Worm (Caenorhabditis elegans): ENCODE data around the gene T02E9.5.
A peak's percentile ranks its signal among the peaks of the same experiment; 100 is the strongest.

The T02E9.5 gene

DNA sequence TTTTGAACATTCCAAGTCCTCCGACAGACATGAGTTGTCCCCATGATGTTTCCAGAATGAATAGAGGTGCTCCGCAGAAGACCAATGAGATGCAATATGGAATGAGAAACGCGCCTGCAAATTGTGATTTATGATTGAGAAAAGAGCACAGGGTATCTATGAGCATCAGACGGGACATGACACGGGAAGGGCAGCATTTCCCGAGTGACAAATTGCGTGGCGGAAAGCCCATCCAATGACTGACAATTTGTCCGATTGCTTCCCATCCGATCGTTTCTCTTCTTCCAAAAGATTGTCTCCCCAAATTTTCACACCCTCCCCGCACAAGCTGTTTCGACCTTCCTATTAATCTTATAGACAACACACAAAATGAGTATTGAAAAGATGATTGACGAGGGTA is 34.3 kb upstream of the T02E9.5 start:
- TF ChIP-seq zag-1 (tag; optimal IDR thresholded peaks at IDR 0.05) = no peak
- TF ChIP-seq unc-39 (tag; optimal IDR thresholded peaks at IDR 0.05) = no peak
- no peak for TF ChIP-seq ZK546.5 (tag; optimal IDR thresholded peaks at IDR 0.05)
- no peak for TF ChIP-seq R02D3.7 (tag; optimal IDR thresholded peaks at IDR 0.05)
- TF ChIP-seq tbx-2 (tag; optimal IDR thresholded peaks at IDR 0.05) = no peak
- peak; percentile 33 for TF ChIP-seq nfya-1 (tag; optimal IDR thresholded peaks at IDR 0.05; ENCODE audit: insufficient read depth)
- TF ChIP-seq elt-1 (tag; optimal IDR thresholded peaks at IDR 0.05) = no peak
- no peak for TF ChIP-seq ceh-82 (tag; optimal IDR thresholded peaks at IDR 0.05)

DNA sequence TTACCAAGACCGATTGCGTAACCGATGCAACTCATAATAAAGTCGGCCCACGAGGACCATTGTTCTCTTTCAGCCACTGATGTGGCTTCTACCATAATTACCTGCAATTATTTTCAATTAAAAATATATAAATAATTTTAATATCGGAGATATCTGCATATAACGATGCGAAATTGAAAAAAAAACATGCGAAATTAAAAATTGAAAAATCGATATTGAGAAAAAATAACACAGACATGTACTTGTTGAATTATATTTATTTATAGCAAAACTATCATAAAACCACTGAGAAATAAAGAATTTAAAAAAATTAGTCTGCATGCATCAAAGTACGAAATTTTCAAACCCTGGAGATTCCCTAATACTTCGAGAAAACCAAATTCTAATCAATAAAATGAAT is 33.7 kb upstream of the T02E9.5 start, which contains the start of gene snf-11:
snf-11 (minus strand) TSS at position 101 of the 400 bp plus-strand sequence.
- TF ChIP-seq daf-12 (tag; optimal IDR thresholded peaks at IDR 0.05) (no peak), elt-1 (tag; optimal IDR thresholded peaks at IDR 0.05) (no peak), sea-2 (GFP tag; optimal IDR thresholded peaks at IDR 0.05) (no peak), lsy-12 (tag; optimal IDR thresholded peaks at IDR 0.05) (no peak), eor-1 (tag; optimal IDR thresholded peaks at IDR 0.05) (no peak), ceh-82 (tag; optimal IDR thresholded peaks at IDR 0.05) (no peak), unc-39 (tag; optimal IDR thresholded peaks at IDR 0.05) (no peak), nhr-76 (tag; optimal IDR thresholded peaks at IDR 0.05) (no peak), skn-1 (tag; optimal IDR thresholded peaks at IDR 0.05) (no peak), ceh-16 (tag; optimal IDR thresholded peaks at IDR 0.05) (no peak), nhr-25 (tag; optimal IDR thresholded peaks at IDR 0.05) (no peak), ztf-4 (tag; optimal IDR thresholded peaks at IDR 0.05) (no peak), nhr-237 (tag; optimal IDR thresholded peaks at IDR 0.05) (no peak), elt-2 (tag; optimal IDR thresholded peaks at IDR 0.05) (no peak), pqm-1 (tag; optimal IDR thresholded peaks at IDR 0.05) (no peak), fkh-10 (GFP tag; optimal IDR thresholded peaks at IDR 0.05) (no peak), nhr-67 (tag; optimal IDR thresholded peaks at IDR 0.05) (no peak), ztf-11 (tag; optimal IDR thresholded peaks at IDR 0.05) (no peak), nhr-11 (tag; optimal IDR thresholded peaks at IDR 0.05) (no peak), egl-5 (tag; optimal IDR thresholded peaks at IDR 0.05) (no peak)

DNA sequence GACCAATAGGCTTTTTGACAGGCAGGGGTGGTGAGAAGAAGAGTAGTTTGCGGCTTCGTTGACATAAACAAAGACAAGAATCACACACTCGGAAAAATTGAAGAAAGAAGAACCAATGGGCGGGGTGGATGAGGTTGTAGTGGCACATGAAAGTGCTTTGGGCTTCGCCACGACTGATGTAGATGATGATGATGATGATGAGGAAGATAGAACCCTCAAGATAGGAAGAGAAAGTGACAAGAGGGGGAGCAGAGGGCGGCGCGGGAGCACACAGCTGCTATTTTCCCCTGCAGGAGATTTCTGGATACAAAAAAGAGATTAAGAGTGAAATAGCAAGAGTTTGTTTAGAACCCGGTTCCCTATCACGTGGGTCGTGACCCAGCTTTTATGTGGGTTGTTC is 33.1 kb upstream of the T02E9.5 start:
- TF ChIP-seq ZK546.5 (tag; optimal IDR thresholded peaks at IDR 0.05) (no peak), lin-39 (tag; optimal IDR thresholded peaks at IDR 0.05) (peak; percentile 51), ceh-28 (tag; optimal IDR thresholded peaks at IDR 0.05) (no peak), nfya-1 (tag; optimal IDR thresholded peaks at IDR 0.05; ENCODE audit: insufficient read depth) (peak; percentile 51), pha-4 (tag; optimal IDR thresholded peaks at IDR 0.05) (no peak)

DNA sequence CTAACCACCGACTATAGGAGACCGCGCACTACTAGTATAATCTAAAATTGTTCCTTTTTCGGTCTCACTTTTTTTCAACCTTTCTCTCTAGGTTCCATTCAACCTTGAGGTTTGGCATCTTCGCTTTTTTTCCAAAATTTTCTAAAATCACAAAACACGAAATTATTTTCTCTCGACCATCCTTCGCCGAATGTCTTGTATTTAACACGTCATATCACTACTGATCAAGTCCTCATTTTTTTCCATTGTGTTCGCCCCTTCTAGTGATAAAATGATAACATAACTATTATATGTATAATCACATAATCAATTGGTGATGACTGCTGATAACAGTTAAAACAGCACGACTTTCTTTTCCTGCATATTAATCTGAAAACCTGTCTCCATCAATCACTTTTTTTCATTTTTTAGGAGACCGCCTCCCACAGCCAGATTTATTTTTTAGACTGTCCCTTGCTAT is 31.0 kb upstream of the T02E9.5 start, which contains the start of gene T03F7.7:
T03F7.7 (plus strand) TSS at position 410 of the 460 bp plus-strand sequence.
- TF ChIP-seq elt-3 (tag; optimal IDR thresholded peaks at IDR 0.05) (peak in 1 of 3 experiments; percentile 67), pqm-1 (tag; optimal IDR thresholded peaks at IDR 0.05) (peak; percentile 36), elt-2 (tag; optimal IDR thresholded peaks at IDR 0.05) (peak; percentile 97), ceh-28 (tag; optimal IDR thresholded peaks at IDR 0.05) (no peak), mml-1 (tag; optimal IDR thresholded peaks at IDR 0.05) (no peak), ceh-82 (tag; optimal IDR thresholded peaks at IDR 0.05) (no peak)

DNA sequence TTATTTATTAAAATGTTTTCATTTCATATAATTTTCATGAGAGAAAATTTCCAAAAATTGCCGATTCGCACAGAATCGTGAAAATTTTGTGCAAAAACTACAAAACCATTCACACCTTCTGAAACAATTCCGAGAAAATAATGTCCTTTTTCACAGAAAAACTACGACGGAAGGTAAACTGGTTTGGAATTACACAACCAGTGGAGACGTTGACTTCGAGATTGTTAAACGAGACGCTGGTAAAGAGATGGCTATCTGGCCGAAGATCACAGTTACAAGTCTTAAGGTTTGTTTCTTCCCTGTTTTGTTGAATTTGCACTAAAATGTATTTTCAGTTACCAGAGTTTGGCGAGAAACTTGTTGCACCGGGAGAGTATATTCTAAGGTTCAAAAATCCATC is 29.1 kb upstream of the T02E9.5 start:
- no peak for TF ChIP-seq hmg-11 (tag; optimal IDR thresholded peaks at IDR 0.05)

DNA sequence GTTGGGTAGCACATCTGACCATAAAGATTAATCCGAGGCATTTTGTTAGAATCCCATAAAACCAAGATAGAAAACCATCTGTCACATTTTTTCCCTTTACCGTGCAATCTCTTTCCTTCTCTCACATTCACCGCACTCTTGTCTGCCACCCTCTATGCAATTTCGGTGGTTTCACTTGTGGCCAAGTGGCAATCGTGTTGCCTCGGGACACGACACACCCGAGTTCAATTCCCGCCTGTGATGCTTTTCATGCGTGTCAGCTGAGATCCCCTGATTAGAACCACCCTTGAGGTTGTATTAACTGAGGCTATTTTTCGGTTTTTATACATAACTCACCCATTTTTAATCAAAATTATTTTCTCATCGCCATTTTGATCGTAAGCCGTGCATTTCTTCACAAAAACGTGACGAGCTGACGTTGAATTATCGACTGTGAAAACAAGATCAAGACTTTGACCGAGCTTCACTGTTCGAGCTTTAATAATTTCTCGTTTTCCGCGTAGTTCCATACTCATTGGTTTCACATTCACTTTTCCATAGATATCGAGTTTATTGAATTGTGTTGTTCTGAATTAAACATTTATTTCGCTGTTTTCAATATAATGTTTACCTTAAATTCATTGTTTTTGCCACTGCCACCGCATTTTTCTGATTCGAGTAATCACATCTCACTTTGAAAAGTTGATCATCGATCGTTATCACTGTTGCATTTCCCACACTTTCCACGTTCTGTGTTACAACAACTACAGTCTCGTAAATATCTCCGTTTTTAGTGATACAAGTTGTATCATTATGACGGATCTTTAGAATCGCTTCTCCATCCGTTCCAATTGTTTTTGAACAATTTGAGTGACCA is 27.8 kb upstream of the T02E9.5 start:
- TF ChIP-seq nhr-12 (tag; optimal IDR thresholded peaks at IDR 0.05) (no peak), fkh-2 (tag; optimal IDR thresholded peaks at IDR 0.05) (no peak), jun-1 (tag; optimal IDR thresholded peaks at IDR 0.05) (peak; percentile 55), ceh-16 (tag; optimal IDR thresholded peaks at IDR 0.05) (no peak), ZK546.5 (tag; optimal IDR thresholded peaks at IDR 0.05) (no peak), unc-62 (GFP tag; optimal IDR thresholded peaks at IDR 0.05) (peak; percentile 75), elt-2 (tag; optimal IDR thresholded peaks at IDR 0.05) (peak; percentile 77), nhr-11 (tag; optimal IDR thresholded peaks at IDR 0.05) (no peak), snpc-4 (tag; optimal IDR thresholded peaks at IDR 0.05) (peak; percentile 40), elt-3 (tag; optimal IDR thresholded peaks at IDR 0.05) (peak in 1 of 3 experiments; percentile 64), nfya-1 (tag; optimal IDR thresholded peaks at IDR 0.05; ENCODE audit: insufficient read depth) (peak; percentile 53), eor-1 (tag; optimal IDR thresholded peaks at IDR 0.05) (no peak), lin-39 (tag; optimal IDR thresholded peaks at IDR 0.05) (peak; percentile 77), ceh-82 (tag; optimal IDR thresholded peaks at IDR 0.05) (peak; percentile 95), ama-1 (optimal IDR thresholded peaks at IDR 0.05) (no peak), lin-15B (tag; optimal IDR thresholded peaks at IDR 0.05) (peak; percentile 24), skn-1 (tag; optimal IDR thresholded peaks at IDR 0.05) (peak; percentile 60), ceh-28 (tag; optimal IDR thresholded peaks at IDR 0.05) (no peak), nhr-76 (tag; optimal IDR thresholded peaks at IDR 0.05) (no peak), tbx-2 (tag; optimal IDR thresholded peaks at IDR 0.05) (peak; percentile 74), nhr-237 (tag; optimal IDR thresholded peaks at IDR 0.05) (no peak), R02D3.7 (tag; optimal IDR thresholded peaks at IDR 0.05) (peak; percentile 36), nhr-23 (tag; optimal IDR thresholded peaks at IDR 0.05) (peak; percentile 76), lsy-12 (tag; optimal IDR thresholded peaks at IDR 0.05) (peak; percentile 80)
